Worm (Caenorhabditis elegans): ENCODE results near the gene W10C4.1.

DNA sequence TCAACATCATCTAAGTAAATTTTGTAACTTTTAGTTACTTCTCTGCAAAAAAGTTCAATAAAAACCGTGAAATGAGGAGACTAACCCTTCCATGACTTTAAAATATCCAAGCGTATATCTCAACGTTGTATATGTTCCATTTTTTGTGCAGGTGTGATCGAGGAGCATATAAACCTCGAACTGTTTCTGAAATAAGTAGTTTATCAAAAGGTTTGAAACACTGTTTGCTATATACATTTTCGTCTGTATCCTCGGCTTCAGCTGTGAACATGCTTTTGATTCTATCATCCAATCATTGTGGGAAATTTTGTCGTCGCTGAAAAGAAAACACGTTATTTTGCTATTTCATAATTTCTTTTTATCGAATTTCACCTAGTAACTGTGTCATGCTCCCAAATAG lies 26.0 kb downstream of the W10C4.1 start, which contains the start of gene F40G9.5:
- TF ChIP-seq ref-2 (tag; optimal IDR thresholded peaks at IDR 0.05) (no peak), unc-3 (GFP tag; conservative IDR thresholded peaks at IDR 0.05) (no peak), unc-3 (tag; optimal IDR thresholded peaks at IDR 0.05) (no peak), ets-4 (tag; optimal IDR thresholded peaks at IDR 0.05) (no peak), pqm-1 (tag; optimal IDR thresholded peaks at IDR 0.05) (no peak), F13H6.1 (tag; optimal IDR thresholded peaks at IDR 0.05) (no peak), Y22D7AL.16 (tag; optimal IDR thresholded peaks at IDR 0.05) (no peak), nfya-1 (tag; optimal IDR thresholded peaks at IDR 0.05) (no peak), nhr-11 (tag; optimal IDR thresholded peaks at IDR 0.05) (no peak), dmd-4 (tag; optimal IDR thresholded peaks at IDR 0.05; ENCODE audit: borderline replicate concordance) (no peak), ceh-30 (tag; optimal IDR thresholded peaks at IDR 0.05) (no peak), fkh-10 (GFP tag; optimal IDR thresholded peaks at IDR 0.05) (no peak), C38D4.7 (GFP tag; optimal IDR thresholded peaks at IDR 0.05) (no peak), tbx-2 (tag; optimal IDR thresholded peaks at IDR 0.05) (no peak)
